Worm (Caenorhabditis elegans): ENCODE measurements around the gene cytb-5.1.

DNA sequence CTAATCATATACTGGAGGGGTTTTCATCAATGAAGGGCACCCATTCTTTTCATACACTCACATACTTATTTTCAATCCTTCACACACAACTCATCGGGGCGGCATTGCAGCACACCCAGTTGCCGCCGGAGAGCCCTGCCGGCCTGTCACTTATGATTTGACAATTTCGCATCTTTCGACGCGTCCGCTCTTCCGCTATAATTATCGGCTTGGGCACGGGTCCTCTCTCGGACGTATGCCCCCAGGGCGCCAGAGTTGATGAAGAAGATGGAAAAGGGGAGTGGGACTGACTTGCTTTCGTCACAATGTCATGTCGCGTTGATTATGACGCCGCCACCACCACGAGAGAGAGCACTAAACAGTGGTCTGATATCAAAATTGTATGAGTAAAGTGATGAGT lies 42.6 kb downstream of the cytb-5.1 start:
- TF ChIP-seq dao-5 (tag; optimal IDR thresholded peaks at IDR 0.05): no peak
- TF ChIP-seq W03F9.2 (tag; optimal IDR thresholded peaks at IDR 0.05): no peak

All from whole organism, L4/young adult.